Fruit fly (Drosophila melanogaster) whole organism, embryonic: ENCODE data around the gene CG31675.

Experiments used
- Ada2b ChIP-seq: fragments of 200-800 bp; sonication (Bioruptor generic); IDR thresholded peaks from 2 replicates; pipeline ENCODE4 v1.3.6; 2022; ENCODE audit warnings: missing biosample characterization, missing genetic modification characterization
- Atf6 ChIP-seq: fragments of 200-800 bp; sonication (Bioruptor generic); IDR thresholded peaks from 2 replicates; pipeline ENCODE4 v1.3.6; 2022; ENCODE audit warnings: missing biosample characterization, missing genetic modification characterization
- CG10366 ChIP-seq: fragments of 200-800 bp; sonication (Bioruptor generic); IDR thresholded peaks from 2 replicates; pipeline ENCODE4 v1.3.6; 2022; ENCODE audit warnings: missing biosample characterization, missing genetic modification characterization
- CG12299 ChIP-seq: fragments of 200-800 bp; sonication (Bioruptor generic); optimal IDR thresholded peaks from 2 replicates; lab custom pipeline; 2018; ENCODE audit warnings: missing biosample characterization, mild to moderate bottlenecking, missing genetic modification characterization
- CG13424 ChIP-seq: fragments of 200-800 bp; sonication (Bioruptor generic); optimal IDR thresholded peaks from 2 replicates; lab custom pipeline; 2019; ENCODE audit warnings: missing biosample characterization, mild to moderate bottlenecking, missing genetic modification characterization, moderate library complexity
- CG1602 ChIP-seq: fragments of 200-800 bp; sonication (Bioruptor generic); optimal IDR thresholded peaks from 3 replicates; lab custom pipeline; 2016; ENCODE audit warnings: missing biosample characterization, missing genetic modification characterization
- CG17612 ChIP-seq: fragments of 200-800 bp; sonication (Bioruptor generic); IDR thresholded peaks from 2 replicates; pipeline ENCODE4 v1.3.6; 2022; ENCODE audit warnings: missing biosample characterization, missing genetic modification characterization
- CG30403 ChIP-seq: fragments of 200-800 bp; sonication (Bioruptor generic); optimal IDR thresholded peaks from 3 replicates; lab custom pipeline; 2016; ENCODE audit warnings: missing biosample characterization, missing genetic modification characterization
- CG31224 ChIP-seq: fragments of 200-800 bp; sonication (Bioruptor generic); IDR thresholded peaks from 2 replicates; pipeline ENCODE4 v1.3.6; 2022; ENCODE audit warnings: missing biosample characterization, missing genetic modification characterization
- CG31365 ChIP-seq: fragments of 200-800 bp; sonication (Bioruptor generic); optimal IDR thresholded peaks from 2 replicates; lab custom pipeline; 2018; ENCODE audit warnings: missing biosample characterization, mild to moderate bottlenecking, missing genetic modification characterization
- CG3281 ChIP-seq: fragments of 200-800 bp; sonication (Bioruptor generic); optimal IDR thresholded peaks from 3 replicates; lab custom pipeline; 2017; ENCODE audit warnings: missing biosample characterization, mild to moderate bottlenecking, missing genetic modification characterization
- CG33213 ChIP-seq: fragments of 200-800 bp; sonication (Bioruptor generic); optimal IDR thresholded peaks from 3 replicates; lab custom pipeline; 2016; ENCODE audit warnings: missing biosample characterization, missing genetic modification characterization
- CG34422 ChIP-seq: fragments of 200-800 bp; sonication (Bioruptor generic); IDR thresholded peaks from 3 replicates; pipeline ENCODE4 v1.3.6; 2022; ENCODE audit warnings: missing biosample characterization, missing genetic modification characterization
- CG3995 ChIP-seq: fragments of 200-800 bp; sonication (Bioruptor generic); optimal IDR thresholded peaks from 3 replicates; lab custom pipeline; 2016; ENCODE audit warnings: missing biosample characterization, missing genetic modification characterization
- CG6765 ChIP-seq: fragments of 200-800 bp; sonication (Bioruptor generic); optimal IDR thresholded peaks from 3 replicates; lab custom pipeline; 2017; ENCODE audit warnings: missing biosample characterization, mild to moderate bottlenecking, missing genetic modification characterization
- CG7786 ChIP-seq: fragments of 200-800 bp; sonication (Bioruptor generic); optimal IDR thresholded peaks from 2 replicates; lab custom pipeline; 2016; ENCODE audit warnings: missing biosample characterization, missing genetic modification characterization
- CG8388 ChIP-seq: fragments of 200-800 bp; sonication (Bioruptor generic); optimal IDR thresholded peaks from 2 replicates; lab custom pipeline; 2019; ENCODE audit warnings: missing biosample characterization, mild to moderate bottlenecking, missing genetic modification characterization, moderate library complexity
- CG8478 ChIP-seq: fragments of >200 bp; optimal IDR thresholded peaks from 2 replicates; lab custom pipeline; 2018
- CG9727 ChIP-seq: fragments of 200-800 bp; sonication (Bioruptor generic); optimal IDR thresholded peaks from 3 replicates; lab custom pipeline; 2017; ENCODE audit warnings: missing biosample characterization, mild to moderate bottlenecking, missing genetic modification characterization
- CG9932 ChIP-seq: fragments of 200-800 bp; sonication (Bioruptor generic); IDR thresholded peaks from 2 replicates; pipeline ENCODE4 v1.3.6; 2022; ENCODE audit warnings: missing biosample characterization, missing genetic modification characterization
- Camta ChIP-seq: fragments of 200-800 bp; sonication (Bioruptor generic); optimal IDR thresholded peaks from 2 replicates; lab custom pipeline; 2016; ENCODE audit warnings: missing biosample characterization, missing genetic modification characterization
- Ets65A ChIP-seq: fragments of 200-800 bp; sonication (Bioruptor generic); peaks from one replicate; lab custom pipeline; 2016; ENCODE audit warnings: missing biosample characterization, missing genetic modification characterization
- Fer2 ChIP-seq: fragments of 200-800 bp; sonication (Bioruptor generic); optimal IDR thresholded peaks from 2 replicates; lab custom pipeline; 2018; ENCODE audit warnings: missing biosample characterization, mild to moderate bottlenecking, missing genetic modification characterization, moderate library complexity
- Hr51 ChIP-seq, 2 experiments: fragments of 200-800 bp; sonication (Bioruptor generic); optimal IDR thresholded peaks; 2 replicates in 1 of 2; 3 replicates in 1 of 2; lab custom pipeline; 2016 to 2018; ENCODE audit warnings: missing biosample characterization in 2 of 2, missing genetic modification characterization in 2 of 2, mild to moderate bottlenecking in 1 of 2, moderate library complexity in 1 of 2
- Lhr ChIP-seq: fragments of 200-800 bp; sonication (Bioruptor generic); optimal IDR thresholded peaks from 3 replicates; lab custom pipeline; 2017; ENCODE audit warnings: mild to moderate bottlenecking, missing biosample characterization, missing genetic modification reagents, missing genetic modification characterization
- Myb ChIP-seq: fragments of 200-800 bp; sonication (Bioruptor generic); optimal IDR thresholded peaks from 2 replicates; lab custom pipeline; 2016; ENCODE audit warnings: missing biosample characterization, missing genetic modification characterization
- NfI ChIP-seq: fragments of 200-800 bp; sonication (Bioruptor generic); optimal IDR thresholded peaks from 3 replicates; lab custom pipeline; 2018; ENCODE audit warnings: missing biosample characterization, mild to moderate bottlenecking, missing genetic modification characterization, moderate library complexity
- Poxn ChIP-seq: fragments of 200-800 bp; sonication (Bioruptor generic); IDR thresholded peaks from 2 replicates; pipeline ENCODE4 v1.3.6; 2022; ENCODE audit warnings: missing biosample characterization, missing genetic modification characterization
- Sry-β ChIP-seq: fragments of 200-800 bp; sonication (Bioruptor generic); optimal IDR thresholded peaks from 2 replicates; lab custom pipeline; 2018; ENCODE audit warnings: missing biosample characterization, mild to moderate bottlenecking, missing genetic modification characterization, moderate library complexity
- TFAM ChIP-seq: fragments of 200-800 bp; sonication (Bioruptor generic); optimal IDR thresholded peaks from 2 replicates; lab custom pipeline; 2017; ENCODE audit warnings: missing biosample characterization, missing genetic modification characterization, inconsistent platforms
- Taf1 ChIP-seq: fragments of 200-800 bp; sonication (Bioruptor generic); IDR thresholded peaks from 2 replicates; pipeline ENCODE4 v1.3.6; 2022; ENCODE audit warnings: missing biosample characterization, missing genetic modification characterization
- Xbp1 ChIP-seq: fragments of 200-800 bp; sonication (Bioruptor generic); optimal IDR thresholded peaks from 3 replicates; lab custom pipeline; 2016; ENCODE audit warnings: missing biosample characterization, mild to moderate bottlenecking, missing genetic modification characterization
- YL-1 ChIP-seq: fragments of 200-800 bp; sonication (Bioruptor generic); optimal IDR thresholded peaks from 3 replicates; lab custom pipeline; 2017; ENCODE audit warnings: missing biosample characterization, mild to moderate bottlenecking, missing genetic modification characterization
- ap ChIP-seq: fragments of 200-800 bp; sonication (Bioruptor generic); IDR thresholded peaks from 2 replicates; pipeline ENCODE4 v1.3.6; 2022; ENCODE audit warnings: missing biosample characterization, missing genetic modification characterization
- bbx ChIP-seq: fragments of 200-800 bp; sonication (Bioruptor generic); IDR thresholded peaks from 2 replicates; pipeline ENCODE4 v1.3.6; 2022; ENCODE audit warnings: missing biosample characterization, missing genetic modification characterization; ENCODE audit not compliant: partially characterized antibody
- caup ChIP-seq: fragments of 200-800 bp; sonication (Bioruptor generic); optimal IDR thresholded peaks from 3 replicates; lab custom pipeline; 2017; ENCODE audit warnings: missing biosample characterization, mild to moderate bottlenecking, missing genetic modification characterization, moderate library complexity; ENCODE audit not compliant: severe bottlenecking
- grau ChIP-seq: fragments of 200-800 bp; optimal IDR thresholded peaks from 3 replicates; lab custom pipeline; 2019; ENCODE audit warnings: missing biosample characterization, mild to moderate bottlenecking, missing genetic modification characterization, moderate library complexity
- odd ChIP-seq: fragments of 200-800 bp; sonication (Bioruptor generic); optimal IDR thresholded peaks from 2 replicates; lab custom pipeline; 2017; ENCODE audit warnings: missing biosample characterization, mild to moderate bottlenecking, missing genetic modification characterization
- p53 ChIP-seq: fragments of 200-800 bp; sonication (Bioruptor generic); optimal IDR thresholded peaks from 2 replicates; lab custom pipeline; 2016; ENCODE audit warnings: missing biosample characterization, missing genetic modification characterization
- phol ChIP-seq: fragments of 200-800 bp; sonication (Bioruptor generic); optimal IDR thresholded peaks from 3 replicates; lab custom pipeline; 2018; ENCODE audit warnings: missing biosample characterization, mild to moderate bottlenecking, missing genetic modification characterization, moderate library complexity
- pnt ChIP-seq: fragments of 200-800 bp; sonication (Bioruptor generic); optimal IDR thresholded peaks from 3 replicates; lab custom pipeline; 2016; ENCODE audit warnings: missing biosample characterization, missing genetic modification characterization
- pros ChIP-seq: fragments of 200-800 bp; sonication (Bioruptor generic); optimal IDR thresholded peaks from 3 replicates; lab custom pipeline; 2019; ENCODE audit warnings: missing biosample characterization, mild to moderate bottlenecking, missing genetic modification characterization, moderate library complexity
- run ChIP-seq: fragments of 200-800 bp; sonication (Bioruptor generic); optimal IDR thresholded peaks from 3 replicates; lab custom pipeline; 2018; ENCODE audit warnings: missing biosample characterization, mild to moderate bottlenecking, missing genetic modification characterization
- scrt ChIP-seq: fragments of 200-800 bp; sonication (Bioruptor generic); optimal IDR thresholded peaks from 2 replicates; lab custom pipeline; 2018; ENCODE audit warnings: missing biosample characterization, mild to moderate bottlenecking, missing genetic modification characterization, moderate library complexity
- sens ChIP-seq: fragments of 200-800 bp; sonication (Bioruptor generic); peaks from one replicate; lab custom pipeline; 2016; ENCODE audit warnings: missing biosample characterization, missing genetic modification characterization
- sqz ChIP-seq: fragments of 200-800 bp; sonication (Bioruptor generic); optimal IDR thresholded peaks from 3 replicates; lab custom pipeline; 2018; ENCODE audit warnings: missing biosample characterization, mild to moderate bottlenecking, missing genetic modification characterization
- sr ChIP-seq: fragments of 200-800 bp; sonication (Bioruptor generic); IDR thresholded peaks from 3 replicates; pipeline ENCODE4 v1.3.6; 2022; ENCODE audit warnings: missing biosample characterization, missing genetic modification characterization
- vnd ChIP-seq: fragments of 200-800 bp; sonication (Bioruptor generic); IDR thresholded peaks from 3 replicates; pipeline ENCODE4 v1.3.6; 2022; ENCODE audit warnings: missing biosample characterization, missing genetic modification characterization; ENCODE audit not compliant: partially characterized antibody
- wek ChIP-seq: fragments of 200-800 bp; sonication (Bioruptor generic); optimal IDR thresholded peaks from 3 replicates; lab custom pipeline; 2018; ENCODE audit warnings: missing biosample characterization, mild to moderate bottlenecking, missing genetic modification characterization, moderate library complexity
- z ChIP-seq: fragments of 200-800 bp; sonication (Bioruptor generic); IDR thresholded peaks from 3 replicates; pipeline ENCODE4 v1.3.6; 2022; ENCODE audit warnings: missing biosample characterization, missing genetic modification characterization

CG31675 gene

dm6 chr2L:20822489-20823195, 44.9 kb upstream of the CG31675 start, which contains the start of gene CG9331 (continued):
- no peak for TF ChIP-seq CG13424 (tag; lab: Kevin White, UChicago)
- TF ChIP-seq sr (GFP tag; lab: Robert Waterston, UW), result peak; percentile 42; the same call in 1 of the 3 replicates
- peak; percentile 27 for TF ChIP-seq sens (GFP tag; lab: Kevin White, UChicago)
- TF ChIP-seq Ets65A (GFP tag; lab: Kevin White, UChicago), result no peak
- TF ChIP-seq odd (GFP tag; lab: Kevin White, UChicago), result no peak
- TF ChIP-seq vnd (GFP tag; lab: Robert Waterston, UW), result peak; percentile 56; the same call in 1 of the 3 replicates
- no peak for TF ChIP-seq scrt (GFP tag; lab: Kevin White, UChicago)
- no peak for TF ChIP-seq NfI (GFP tag; lab: Kevin White, UChicago)
- no peak for TF ChIP-seq CG8388 (GFP tag; lab: Kevin White, UChicago)
- TF ChIP-seq Taf1 (GFP tag; lab: Robert Waterston, UW), result no peak
- TF ChIP-seq CG9932 (GFP tag; lab: Robert Waterston, UW), result peak; percentile 20; the same call in 1 of the 2 replicates
- peak; percentile 96 for TF ChIP-seq pros
- TF ChIP-seq caup (GFP tag; lab: Kevin White, UChicago), result no peak
- no peak for TF ChIP-seq CG6765 (GFP tag; lab: Kevin White, UChicago)
- TF ChIP-seq bbx, result peak; percentile 75; the same call in 1 of the 2 replicates
- no peak for TF ChIP-seq CG1602 (GFP tag; lab: Kevin White, UChicago)
- no peak for TF ChIP-seq Poxn (GFP tag; lab: Robert Waterston, UW)
- TF ChIP-seq CG33213 (GFP tag; lab: Kevin White, UChicago), result no peak
- no peak for TF ChIP-seq CG3995 (GFP tag; lab: Kevin White, UChicago)
- no peak for TF ChIP-seq ap (GFP tag; lab: Robert Waterston, UW)
- peak; percentile 88 for TF ChIP-seq run (tag; lab: Kevin White, UChicago)
- TF ChIP-seq CG34422 (GFP tag; lab: Robert Waterston, UW), result peak; percentile 71; the same call in 2 of the 3 replicates
- no peak for TF ChIP-seq CG30403 (GFP tag; lab: Kevin White, UChicago)
- TF ChIP-seq CG8478 (lab: Kevin White, UChicago), result no peak
- no peak for TF ChIP-seq Camta (GFP tag; lab: Kevin White, UChicago)
- no peak for TF ChIP-seq Xbp1 (GFP tag; lab: Kevin White, UChicago)
- no peak for TF ChIP-seq Fer2
- no peak for TF ChIP-seq phol (tag; lab: Kevin White, UChicago)
- no peak for TF ChIP-seq Atf6 (GFP tag; lab: Robert Waterston, UW)
- no peak for TF ChIP-seq CG10366 (GFP tag; lab: Robert Waterston, UW)
- no peak for TF ChIP-seq pnt
- TF ChIP-seq Myb (GFP tag; lab: Kevin White, UChicago), result no peak
- TF ChIP-seq CG17612 (GFP tag; lab: Robert Waterston, UW), result no peak
- TF ChIP-seq CG31224 (GFP tag; lab: Robert Waterston, UW), result peak; percentile 100
- no peak for TF ChIP-seq CG9727 (GFP tag; lab: Kevin White, UChicago)
- no peak for TF ChIP-seq Hr51 (GFP tag; optimal IDR thresholded peaks at IDR 0.05; lab: Kevin White, UChicago)
- peak; percentile 68 for TF ChIP-seq Lhr
- no peak for TF ChIP-seq CG3281
- peak; percentile 20 for TF ChIP-seq wek (GFP tag; lab: Kevin White, UChicago)
- no peak for TF ChIP-seq sqz
- TF ChIP-seq CG7786 (GFP tag; lab: Kevin White, UChicago), result no peak
- no peak for TF ChIP-seq Sry-β (GFP tag; lab: Kevin White, UChicago)
- no peak for TF ChIP-seq Ada2b (GFP tag; lab: Robert Waterston, UW)
- TF ChIP-seq z, result no peak
- TF ChIP-seq CG31365 (tag; lab: Kevin White, UChicago), result no peak
- TF ChIP-seq CG12299 (tag; lab: Kevin White, UChicago), result no peak
- TF ChIP-seq YL-1 (GFP tag; lab: Kevin White, UChicago), result no peak
- no peak for TF ChIP-seq p53 (GFP tag; lab: Kevin White, UChicago)
- TF ChIP-seq grau, result peak; percentile 54
- TF ChIP-seq TFAM, result no peak
